Fruit fly (Drosophila melanogaster): ENCODE measurements around the gene Grx3.
A peak's percentile ranks its signal among the peaks of the same experiment; 100 is the strongest.

Gene Grx3

DNA sequence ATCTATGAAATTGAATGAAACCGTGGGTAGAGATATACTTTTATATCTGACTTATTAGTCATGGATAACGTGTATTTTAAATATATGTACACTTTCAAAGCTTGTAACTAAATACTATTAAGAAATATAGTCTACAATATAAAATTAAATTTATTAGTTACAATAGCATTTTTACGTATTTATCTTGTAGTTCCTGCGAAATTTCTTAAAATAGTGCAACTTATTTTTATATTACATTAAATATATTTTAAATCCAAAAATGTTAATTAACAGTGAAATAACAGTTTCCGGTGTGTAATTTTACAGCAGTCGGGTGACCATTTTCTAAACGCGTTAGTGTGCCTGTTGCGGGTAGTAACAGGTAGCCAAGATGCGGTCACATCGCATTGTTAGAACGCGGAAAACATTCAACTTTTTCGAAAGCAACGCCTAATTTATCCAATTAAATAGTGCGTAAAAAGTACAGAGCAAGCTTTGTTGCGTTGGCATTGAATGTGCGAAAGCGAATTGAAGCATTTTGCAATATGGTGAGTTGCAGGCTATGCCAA is 32.4 kb downstream of the Grx3 start, which contains the start of the genes CG10859 and CG7110 (continued):
- TF ChIP-seq CG34376 (GFP tag; optimal IDR thresholded peaks at IDR 0.05) (peak; percentile 56), insv (GFP tag; optimal IDR thresholded peaks at IDR 0.05) (peak in 1 of 2 experiments; percentile 50), zen (tag; optimal IDR thresholded peaks at IDR 0.05) (peak; percentile 39), CG17802 (tag; optimal IDR thresholded peaks at IDR 0.05) (no peak), Bteb2 (GFP tag; optimal IDR thresholded peaks at IDR 0.05) (peak; percentile 34), Dll (GFP tag; IDR thresholded peaks at IDR 0.05; ENCODE audit: partially characterized antibody) (no peak), CG4707 (GFP tag; optimal IDR thresholded peaks at IDR 0.05) (peak; percentile 43), CG12104 (GFP tag; optimal IDR thresholded peaks at IDR 0.05) (peak; percentile 41), Nf-YA (GFP tag; IDR thresholded peaks at IDR 0.05) (no peak), CG18476 (GFP tag; optimal IDR thresholded peaks at IDR 0.05) (no peak), HHEX (GFP tag; optimal IDR thresholded peaks at IDR 0.05) (peak; percentile 32), Fer2 (tag; optimal IDR thresholded peaks at IDR 0.05) (peak; percentile 11), CG11456 (GFP tag; IDR thresholded peaks at IDR 0.05) (no peak), btn (GFP tag; optimal IDR thresholded peaks at IDR 0.05) (no peak), Dp (GFP tag; optimal IDR thresholded peaks at IDR 0.05) (peak; percentile 81), CG16815 (GFP tag; optimal IDR thresholded peaks at IDR 0.05) (no peak), CkIIα-i1 (GFP tag; IDR thresholded peaks at IDR 0.05) (no peak), CG13296 (GFP tag; optimal IDR thresholded peaks at IDR 0.05) (peak; percentile 71), Sry-β (GFP tag; optimal IDR thresholded peaks at IDR 0.05) (no peak), CG2889 (GFP tag; IDR thresholded peaks at IDR 0.05) (no peak), slp2 (GFP tag; optimal IDR thresholded peaks at IDR 0.05) (no peak), vvl (GFP tag; IDR thresholded peaks at IDR 0.05) (peak; percentile 33; the same call in 1 of the 2 replicates), CG7745 (tag; optimal IDR thresholded peaks at IDR 0.05) (no peak), pzg (GFP tag; optimal IDR thresholded peaks at IDR 0.05) (peak; percentile 85), exex (tag; optimal IDR thresholded peaks at IDR 0.05) (no peak), CG11696 (GFP tag; IDR thresholded peaks at IDR 0.05) (no peak), CG14441 (GFP tag; IDR thresholded peaks at IDR 0.05) (no peak)

dm6 chr2L:13399565-13399964 is 33.3 kb downstream of the Grx3 start:
- TF ChIP-seq CG2678 (tag; optimal IDR thresholded peaks at IDR 0.05), result peak; percentile 22
- peak; percentile 3 for TF ChIP-seq CG15514 (GFP tag; optimal IDR thresholded peaks at IDR 0.05)
- TF ChIP-seq CG11504 (tag; optimal IDR thresholded peaks at IDR 0.05), result peak; percentile 15
- TF ChIP-seq Drgx (GFP tag; IDR thresholded peaks at IDR 0.05), result peak; percentile 28; the same call in 1 of the 2 replicates
- no peak for TF ChIP-seq CG10209 (GFP tag; optimal IDR thresholded peaks at IDR 0.05)
- TF ChIP-seq tio (GFP tag; optimal IDR thresholded peaks at IDR 0.05), result no peak
- peak; percentile 3 for TF ChIP-seq Meics (GFP tag; optimal IDR thresholded peaks at IDR 0.05)
- 0 out of 3 replicates have a peak, but pooled peaks have one; percentile 17 for TF ChIP-seq CG11695 (GFP tag; IDR thresholded peaks at IDR 0.05)
- TF ChIP-seq grau (tag; optimal IDR thresholded peaks at IDR 0.05), result peak; percentile 29
- TF ChIP-seq CG17359 (tag; optimal IDR thresholded peaks at IDR 0.05), result no peak
- TF ChIP-seq crc (GFP tag; optimal IDR thresholded peaks at IDR 0.05), result no peak
- peak; percentile 43 for TF ChIP-seq gem (tag; optimal IDR thresholded peaks at IDR 0.05)
- peak; percentile 2 for TF ChIP-seq CG12391 (tag; optimal IDR thresholded peaks at IDR 0.05)
- TF ChIP-seq CG5180 (GFP tag; optimal IDR thresholded peaks at IDR 0.05), result no peak
- no peak for TF ChIP-seq CG7987 (GFP tag; optimal IDR thresholded peaks at IDR 0.05)
- peak; percentile 9 for TF ChIP-seq CG2120 (GFP tag; optimal IDR thresholded peaks at IDR 0.05)
- TF ChIP-seq PHDP (tag; optimal IDR thresholded peaks at IDR 0.05), result peak; percentile 8
- TF ChIP-seq CG30403 (GFP tag; optimal IDR thresholded peaks at IDR 0.05), result peak; percentile 7
- no peak for TF ChIP-seq CG7786 (GFP tag; optimal IDR thresholded peaks at IDR 0.05)
- TF ChIP-seq Deaf1 (tag; optimal IDR thresholded peaks at IDR 0.05), result peak; percentile 64
- TF ChIP-seq CG3281 (GFP tag; optimal IDR thresholded peaks at IDR 0.05), result peak; percentile 11
- no peak for TF ChIP-seq Myb (GFP tag; optimal IDR thresholded peaks at IDR 0.05)
- TF ChIP-seq unpg (GFP tag; optimal IDR thresholded peaks at IDR 0.05), result peak; percentile 17
- TF ChIP-seq CG13624 (GFP tag; optimal IDR thresholded peaks at IDR 0.05), result no peak
